Fruit fly (Drosophila melanogaster): ENCODE data around the gene esc.

DNA sequence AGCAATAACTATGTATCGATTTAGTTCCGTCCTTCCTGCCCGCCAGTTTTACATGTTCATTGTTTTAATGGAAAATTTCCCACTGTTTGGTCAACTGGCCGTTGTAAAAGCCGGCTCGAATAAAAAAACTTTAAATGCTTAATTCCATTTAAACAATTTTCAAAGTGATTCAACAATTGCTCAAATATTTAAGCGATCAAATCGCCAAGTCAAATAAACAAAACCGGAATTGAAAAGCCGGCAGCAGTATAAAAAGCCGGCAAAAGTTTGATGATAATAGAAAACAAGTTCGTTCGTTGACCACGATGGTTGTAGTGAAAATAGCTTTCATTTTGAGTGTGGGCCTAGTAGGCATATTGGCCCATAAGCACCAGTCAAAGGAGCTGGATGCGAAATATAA lies 17.7 kb upstream of the esc start, which contains the start of gene Mal-B1:
- no peak for TF ChIP-seq Sox102F (GFP tag; optimal IDR thresholded peaks at IDR 0.05)
- no peak for TF ChIP-seq Blimp-1 (GFP tag; optimal IDR thresholded peaks at IDR 0.05)
- no peak for TF ChIP-seq cyc (GFP tag; optimal IDR thresholded peaks at IDR 0.05)
- TF ChIP-seq Sox15 (GFP tag; optimal IDR thresholded peaks at IDR 0.05) = no peak
- TF ChIP-seq ss (GFP tag; optimal IDR thresholded peaks at IDR 0.05) = no peak
- TF ChIP-seq CG8119 (GFP tag; IDR thresholded peaks at IDR 0.05) = no peak
- no peak for TF ChIP-seq Eip93F (GFP tag; optimal IDR thresholded peaks at IDR 0.05)
- TF ChIP-seq Hr39 (GFP tag; optimal IDR thresholded peaks at IDR 0.05) = no peak
- no peak for TF ChIP-seq Lpt (GFP tag; optimal IDR thresholded peaks at IDR 0.05)
- no peak for TF ChIP-seq net (GFP tag; optimal IDR thresholded peaks at IDR 0.05)
